Fruit fly (Drosophila melanogaster) whole organism, larva: ENCODE measurements around the gene CG4287.

ENCODE experiments used
- noc ChIP-seq: fragments of 200-800 bp; sonication (Bioruptor generic); optimal IDR thresholded peaks from 3 replicates; lab custom pipeline; 2019; ENCODE audit warnings: missing biosample characterization, mild to moderate bottlenecking, missing genetic modification characterization, moderate library complexity

The CG4287 gene

DNA sequence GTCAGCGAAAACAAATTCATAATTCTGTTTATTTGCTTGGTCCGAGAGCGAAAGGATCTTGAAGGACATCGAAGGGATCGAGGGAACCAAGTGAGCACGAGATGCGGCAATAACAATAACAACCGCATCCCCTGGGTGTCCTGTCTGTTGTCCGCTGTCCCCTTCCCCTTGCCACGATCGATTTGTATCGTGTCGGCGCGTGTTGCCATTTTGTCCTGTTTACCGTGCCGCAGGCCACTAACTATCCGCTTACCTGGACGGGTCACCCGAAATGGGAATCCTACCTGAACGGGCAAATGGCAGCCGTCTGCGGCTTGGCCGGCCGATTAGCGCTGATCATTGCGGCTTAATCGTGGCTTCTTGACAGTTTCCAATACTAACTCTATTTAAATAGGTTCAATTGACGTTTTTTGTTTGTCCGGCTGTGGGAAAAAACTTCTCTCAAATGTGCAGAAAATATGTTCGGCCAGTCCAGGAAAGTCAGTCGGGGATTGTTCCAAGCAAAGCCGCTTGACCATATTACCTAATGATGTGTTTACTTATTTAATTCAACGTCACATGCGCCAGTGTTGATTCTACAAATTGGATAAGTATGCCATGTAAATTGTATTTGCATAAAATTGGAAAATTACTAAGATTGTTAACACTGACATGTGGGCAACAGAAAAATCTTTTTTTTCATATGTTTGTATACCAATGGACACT lies 25.7 kb upstream of the CG4287 start:
- TF ChIP-seq noc (tag; lab: Kevin White, UChicago) = no peak

dm6 chr3R:15988353-15988752 lies 24.7 kb upstream of the CG4287 start:
- no peak for TF ChIP-seq noc (tag; lab: Kevin White, UChicago)

- TF ChIP-seq noc (tag; lab: Kevin White, UChicago) = no peak
Measured at dm6 chr3R:15987064-15987649, 23.5 kb upstream of the CG4287 start.

- TF ChIP-seq noc (tag; lab: Kevin White, UChicago) = peak; percentile 58
Measured at dm6 chr3R:15985762-15986214, 22.1 kb upstream of the CG4287 start, which contains the start of gene srp. Gene srp (plus strand): TSS chr3R:15986152.

- TF ChIP-seq noc (tag; lab: Kevin White, UChicago) = no peak
Measured at dm6 chr3R:15984483-15985118, 20.9 kb upstream of the CG4287 start.

DNA sequence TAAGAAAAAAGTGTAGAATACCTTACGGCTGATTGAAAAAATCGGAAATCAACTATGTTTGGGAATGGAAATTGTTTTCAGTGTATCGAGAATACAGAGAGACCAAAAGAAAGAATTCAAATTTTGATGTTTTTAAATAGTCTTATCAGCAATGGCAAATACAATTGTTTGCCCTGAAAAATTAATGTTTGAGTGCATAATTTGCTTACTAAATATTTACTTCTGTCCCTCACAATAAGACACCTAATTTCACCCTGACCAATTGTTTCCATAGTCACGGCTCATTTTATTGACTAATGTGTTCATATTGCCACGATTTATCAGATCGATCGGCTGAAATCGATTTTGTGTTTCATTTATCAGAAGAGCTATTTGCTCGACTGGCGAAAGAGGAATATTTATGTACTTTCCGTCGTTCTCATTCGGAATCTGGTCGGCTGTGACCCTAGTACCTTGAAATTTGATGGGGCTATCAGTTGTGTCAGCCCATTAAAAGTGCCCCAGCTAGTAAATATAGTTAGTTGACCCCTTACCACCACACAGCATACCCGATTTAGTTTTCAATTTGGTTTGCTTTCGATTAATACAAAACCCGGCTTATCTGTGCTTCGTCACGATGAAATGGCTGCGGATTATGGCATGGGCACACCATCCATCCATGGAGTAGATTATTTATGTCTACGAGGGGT lies 20.0 kb upstream of the CG4287 start:
- peak; percentile 29 for TF ChIP-seq noc (tag; lab: Kevin White, UChicago)

dm6 chr3R:15975170-15975569 lies 11.5 kb upstream of the CG4287 start:
- TF ChIP-seq noc (tag; lab: Kevin White, UChicago) = no peak

- peak; percentile 86 for TF ChIP-seq noc (tag; lab: Kevin White, UChicago)
Measured at dm6 chr3R:15974235-15974634, 10.6 kb upstream of the CG4287 start.

dm6 chr3R:15973488-15973975 lies 9.9 kb upstream of the CG4287 start:
- TF ChIP-seq noc (tag; lab: Kevin White, UChicago) = peak; percentile 59

DNA sequence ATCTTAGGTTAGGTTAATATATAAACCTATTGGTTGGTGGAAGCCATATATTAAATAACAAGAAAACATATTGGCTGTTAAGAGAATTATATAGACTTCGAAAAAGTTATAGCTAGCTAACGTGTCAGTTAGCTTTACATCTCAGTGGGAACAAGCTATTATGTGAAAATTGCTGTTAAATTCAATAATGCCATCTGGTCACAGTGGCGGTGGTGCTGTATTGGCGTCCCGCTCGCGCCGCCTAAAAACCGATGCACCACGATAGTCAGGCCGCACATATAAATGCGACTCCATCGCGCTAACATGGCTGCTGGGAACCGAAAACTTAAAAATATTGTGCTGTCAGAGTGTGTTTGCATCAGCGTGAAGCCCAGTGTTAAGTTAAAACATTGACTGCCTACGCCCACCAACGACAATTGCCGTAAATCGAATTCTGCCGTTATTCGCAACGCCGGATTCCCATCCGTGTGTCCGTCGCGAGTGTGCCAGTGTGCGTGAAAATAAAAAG lies 9.4 kb upstream of the CG4287 start, which contains the start of gene Hel89B:
TSS of gene Hel89B (plus strand) at position 320 of the 508 bp plus-strand sequence.
- no peak for TF ChIP-seq noc (tag; lab: Kevin White, UChicago)

DNA sequence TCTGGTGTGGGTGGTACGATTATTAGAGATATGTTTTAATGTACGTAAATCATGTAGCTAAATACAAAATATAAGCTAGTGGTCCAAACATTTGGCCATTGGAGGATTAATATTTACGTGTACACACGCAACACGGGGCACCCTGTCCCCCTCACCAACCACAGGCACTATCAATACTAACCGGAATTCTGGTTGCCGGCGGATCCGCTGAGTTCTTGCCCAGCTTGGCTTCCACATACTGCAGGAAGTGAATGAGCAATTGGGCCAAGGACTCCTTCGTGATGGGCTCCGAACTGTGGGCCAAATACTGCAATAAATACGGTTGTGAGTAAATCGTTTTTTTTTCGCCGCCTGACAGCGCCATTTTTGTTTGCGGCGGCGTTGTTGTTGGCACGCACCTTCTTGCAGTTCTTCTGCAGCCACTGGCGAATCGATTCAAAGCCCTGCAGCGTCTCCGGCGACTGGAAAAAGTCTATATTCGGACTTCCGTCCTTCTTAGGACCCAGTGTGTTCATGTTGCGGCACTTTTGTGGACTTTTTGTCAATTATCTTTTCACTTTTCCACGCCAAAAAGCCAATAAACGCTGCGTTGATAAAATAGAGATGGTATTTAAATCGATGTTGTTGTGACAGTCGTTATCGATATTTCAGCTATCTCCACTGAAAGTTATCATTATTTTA lies 8.8 kb upstream of the CG4287 start, which contains the start of gene mor:
TSS of gene mor (minus strand) at position 616 of the 681 bp plus-strand sequence.
- TF ChIP-seq noc (tag; lab: Kevin White, UChicago) = no peak

- TF ChIP-seq noc (tag; lab: Kevin White, UChicago) = peak; percentile 92
Measured at dm6 chr3R:15965169-15965568, 1.5 kb upstream of the CG4287 start, which contains the start of the genes CG32856 and Rbf2. Gene CG32856 (minus strand): TSS chr3R:15965351. Gene Rbf2 (plus strand): TSS chr3R:15965446.

DNA sequence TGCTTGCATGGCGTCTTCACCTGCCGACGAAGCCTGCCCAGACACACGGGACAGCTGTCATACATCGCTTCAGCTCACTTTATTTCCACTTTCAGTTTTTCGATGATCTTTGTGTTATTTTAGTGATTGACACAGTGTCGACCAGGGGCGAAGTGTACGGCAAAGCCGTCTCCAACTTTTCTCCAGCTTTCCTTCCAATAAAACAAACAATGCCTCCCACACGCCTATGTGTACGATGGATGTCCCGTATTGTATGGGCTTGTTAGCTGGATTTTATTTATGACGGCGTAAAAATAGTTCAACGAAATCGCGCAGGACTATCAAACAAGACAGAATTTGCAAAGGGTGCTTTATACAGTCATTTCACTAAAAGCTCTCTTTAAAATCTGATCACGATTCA lies 12.8 kb downstream of the CG4287 start, which contains the start of the genes CG31088 and CG46383:
TSS of gene CG31088 (minus strand) at position 101 of the 400 bp plus-strand sequence.
TSS of gene CG46383 (minus strand) at position 101 of the 400 bp plus-strand sequence.
- TF ChIP-seq noc (tag; lab: Kevin White, UChicago) = no peak

- no peak for TF ChIP-seq noc (tag; lab: Kevin White, UChicago)
Measured at dm6 chr3R:15947605-15948004, 16.1 kb downstream of the CG4287 start.
